Worm (Caenorhabditis elegans) whole organism, L3 larva: ENCODE results near the gene ZK185.2.

Source experiments
- elt-3 ChIP-seq, 3 experiments: fragments of 150-350 bp in 1 of 3; sonication (generic microtip) in 2 of 3; optimal IDR thresholded peaks; 2 replicates in 2 of 3; 4 replicates in 1 of 3; lab custom pipeline; 2014 to 2017; ENCODE audit warnings: missing biosample characterization in 3 of 3, missing genetic modification characterization in 3 of 3
- nhr-12 ChIP-seq: fragments of 150-350 bp; optimal IDR thresholded peaks from 2 replicates; lab custom pipeline; 2014; ENCODE audit warnings: missing biosample characterization, missing genetic modification characterization
- nhr-23 ChIP-seq: fragments of 150-350 bp; optimal IDR thresholded peaks from 2 replicates; lab custom pipeline; 2014; ENCODE audit warnings: missing biosample characterization, missing genetic modification reagents, missing genetic modification characterization
- nhr-237 ChIP-seq: fragments of 150-350 bp; optimal IDR thresholded peaks from 2 replicates; lab custom pipeline; 2014; ENCODE audit warnings: missing biosample characterization, missing genetic modification characterization
- nhr-28 ChIP-seq: fragments of 150-350 bp; optimal IDR thresholded peaks from 2 replicates; lab custom pipeline; 2014; ENCODE audit warnings: missing biosample characterization, missing genetic modification characterization
- pqm-1 ChIP-seq: fragments of 150-350 bp; optimal IDR thresholded peaks from 2 replicates; lab custom pipeline; 2017; ENCODE audit warnings: missing biosample characterization, missing genetic modification characterization, inconsistent platforms

- TF ChIP-seq nhr-12 (tag; lab: Kevin White, UChicago) (no peak), pqm-1 (tag; lab: Kevin White, UChicago) (no peak), nhr-23 (no peak), elt-3 (tag; optimal IDR thresholded peaks at IDR 0.05; lab: Kevin White, UChicago) (no peak), nhr-237 (tag; lab: Kevin White, UChicago) (no peak), nhr-28 (tag; lab: Kevin White, UChicago) (no peak)
Observed at ce11 chrIV:4562599-4563116, 26.3 kb downstream of the ZK185.2 start, which contains the start of gene igeg-1.
